Worm (Caenorhabditis elegans): Measurements from ENCODE around the gene T24F1.4.

Gene T24F1.4

DNA sequence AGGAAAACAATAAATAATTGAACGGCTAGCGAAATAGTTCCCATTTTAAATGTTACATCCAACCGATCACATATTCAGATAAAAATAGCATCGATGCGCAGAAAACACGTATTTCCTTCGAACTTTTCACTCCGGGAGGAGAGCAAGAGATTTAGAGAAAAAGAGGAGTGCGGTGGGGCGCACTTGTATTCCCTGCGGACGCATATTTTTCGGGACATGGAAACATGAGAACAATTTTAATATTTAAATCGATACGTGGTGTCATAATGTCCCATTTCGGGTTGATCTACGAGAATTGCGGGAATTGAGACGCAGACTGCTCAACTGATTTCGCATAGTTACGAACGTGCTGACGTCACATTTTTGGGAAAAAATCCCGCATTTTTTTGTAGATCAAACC, 20.6 kb downstream of the T24F1.4 start, which contains the start of gene C47G2.4 (continued):
- TF ChIP-seq sdz-38 (tag; optimal IDR thresholded peaks at IDR 0.05) (no peak), efl-1 (GFP tag; optimal IDR thresholded peaks at IDR 0.05) (peak; percentile 63), mel-28 (tag; optimal IDR thresholded peaks at IDR 0.05; ENCODE audit: borderline replicate concordance) (no peak), lin-35 (GFP tag; optimal IDR thresholded peaks at IDR 0.05) (peak in 1 of 3 experiments; percentile 24), F22D6.2 (tag; optimal IDR thresholded peaks at IDR 0.05) (no peak), zim-3 (tag; optimal IDR thresholded peaks at IDR 0.05) (no peak), mxl-1 (tag; optimal IDR thresholded peaks at IDR 0.05) (no peak), cebp-2 (GFP tag; IDR thresholded peaks at IDR 0.05) (no peak), hlh-26 (GFP tag; conservative IDR thresholded peaks at IDR 0.05) (no peak), lsl-1 (GFP tag; optimal IDR thresholded peaks at IDR 0.05) (peak; percentile 66), F39B2.1 (GFP tag; IDR thresholded peaks at IDR 0.05) (no peak), ztf-26 (tag; optimal IDR thresholded peaks at IDR 0.05) (no peak), K11D2.4 (GFP tag; IDR thresholded peaks at IDR 0.05) (no peak), T07F8.4 (tag; optimal IDR thresholded peaks at IDR 0.05) (no peak), nhr-90 (tag; optimal IDR thresholded peaks at IDR 0.05) (no peak), nfyb-1 (GFP tag; IDR thresholded peaks at IDR 0.05) (peak; percentile 65; the same call in 1 of the 2 replicates), K12H6.12 (tag; optimal IDR thresholded peaks at IDR 0.05) (no peak), cebp-1 (GFP tag; IDR thresholded peaks at IDR 0.05) (no peak), cebp-1 (tag; optimal IDR thresholded peaks at IDR 0.05) (peak; percentile 26), lin-26 (GFP tag; IDR thresholded peaks at IDR 0.05) (no peak), lir-1 (GFP tag; conservative IDR thresholded peaks at IDR 0.05) (0 out of 2 replicates have a peak, but pooled peaks have one; percentile 15), F37B4.10 (GFP tag; IDR thresholded peaks at IDR 0.05) (no peak), Y95B8A.8 (GFP tag; IDR thresholded peaks at IDR 0.05) (0 out of 2 replicates have a peak, but pooled peaks have one; percentile 31), unc-62 (GFP tag; optimal IDR thresholded peaks at IDR 0.05) (no peak), egl-44 (GFP tag; IDR thresholded peaks at IDR 0.05) (no peak), C17E4.6 (GFP tag; IDR thresholded peaks at IDR 0.05) (no peak), F49E8.2 (tag; optimal IDR thresholded peaks at IDR 0.05; ENCODE audit: insufficient read depth) (no peak), somi-1 (GFP tag; optimal IDR thresholded peaks at IDR 0.05) (no peak), gei-17 (GFP tag; optimal IDR thresholded peaks at IDR 0.05) (no peak), attf-3 (GFP tag; conservative IDR thresholded peaks at IDR 0.05) (peak; percentile 55; the same call in 1 of the 2 replicates), die-1 (tag; optimal IDR thresholded peaks at IDR 0.05) (no peak), F57C9.4 (tag; optimal IDR thresholded peaks at IDR 0.05) (no peak), lsy-27 (tag; optimal IDR thresholded peaks at IDR 0.05; ENCODE audit: borderline replicate concordance, insufficient read depth) (no peak), madf-8 (GFP tag; conservative IDR thresholded peaks at IDR 0.05) (peak; percentile 21; the same call in 1 of the 2 replicates), aptf-3 (GFP tag; IDR thresholded peaks at IDR 0.05) (no peak), hrde-1 (tag; optimal IDR thresholded peaks at IDR 0.05; ENCODE audit: borderline replicate concordance) (no peak), snpc-1.3 (tag; optimal IDR thresholded peaks at IDR 0.05; ENCODE audit: insufficient read depth) (no peak), B0035.1 (tag; optimal IDR thresholded peaks at IDR 0.05) (no peak), ceh-27 (GFP tag; optimal IDR thresholded peaks at IDR 0.05) (peak; percentile 38), tbp1 (GFP tag; optimal IDR thresholded peaks at IDR 0.05) (peak; percentile 16), dpl-1 (GFP tag; optimal IDR thresholded peaks at IDR 0.05) (peak; percentile 47), nhr-179 (tag; optimal IDR thresholded peaks at IDR 0.05) (no peak), repo-1 (tag; optimal IDR thresholded peaks at IDR 0.05) (no peak), pha-4 (tag; optimal IDR thresholded peaks at IDR 0.05) (no peak)
